Worm (Caenorhabditis elegans) whole organism, L4 larva: Measurements from ENCODE around the gene slcf-1.

ENCODE experiments used
- F26F4.8 ChIP-seq: fragments of 200-800 bp; sonication (Bioruptor generic); conservative IDR thresholded peaks from 2 replicates; pipeline ENCODE4 v1.3.6; 2022; ENCODE audit warnings: missing genetic modification characterization, missing compliant biosample characterization
- F44E2.7 ChIP-seq: fragments of 200-800 bp; sonication (Bioruptor generic); IDR thresholded peaks from 2 replicates; pipeline ENCODE4 v2.1.2; 2022; ENCODE audit warnings: missing genetic modification characterization, missing compliant biosample characterization
- T26A8.4 ChIP-seq: fragments of 200-800 bp; sonication (Bioruptor generic); IDR thresholded peaks from 2 replicates; pipeline ENCODE4 v1.3.6; 2022; ENCODE audit warnings: missing genetic modification characterization, missing compliant biosample characterization
- Y48G9A.11 ChIP-seq: fragments of 200-800 bp; sonication (Bioruptor generic); IDR thresholded peaks from 2 replicates; pipeline ENCODE4 v1.3.6; 2022; ENCODE audit warnings: missing genetic modification reagents, missing genetic modification characterization, missing compliant biosample characterization
- Y5F2A.4 ChIP-seq: fragments of 200-800 bp; sonication (Bioruptor generic); optimal IDR thresholded peaks from 2 replicates; lab custom pipeline; 2018; ENCODE audit warnings: mild to moderate bottlenecking, missing genetic modification characterization, missing compliant biosample characterization
- ZK337.2 ChIP-seq: fragments of 200-800 bp; sonication (Bioruptor generic); IDR thresholded peaks from 2 replicates; pipeline ENCODE4 v1.3.6; 2022; ENCODE audit warnings: missing genetic modification reagents, missing genetic modification characterization, missing compliant biosample characterization
- ZK546.5 ChIP-seq, 2 experiments: sonication (generic microtip); optimal IDR thresholded peaks; 2 replicates each; lab custom pipeline; 2017; ENCODE audit warnings: missing biosample characterization in 2 of 2, missing genetic modification characterization in 2 of 2
- aha-1 ChIP-seq: fragments of 150-350 bp; peaks from one replicate; lab custom pipeline; 2014; ENCODE audit warnings: missing biosample characterization, missing genetic modification characterization
- aly-2 ChIP-seq: sonication (generic microtip); optimal IDR thresholded peaks from 2 replicates; lab custom pipeline; 2018; ENCODE audit warnings: missing biosample characterization, missing genetic modification characterization
- attf-4 ChIP-seq: sonication (generic microtip); optimal IDR thresholded peaks from 3 replicates; lab custom pipeline; 2017; ENCODE audit warnings: missing biosample characterization, missing genetic modification characterization
- ceh-82 ChIP-seq: sonication (generic microtip); optimal IDR thresholded peaks from 2 replicates; lab custom pipeline; 2017; ENCODE audit warnings: missing biosample characterization, missing genetic modification characterization
- cey-2 ChIP-seq: sonication (generic microtip); optimal IDR thresholded peaks from 3 replicates; lab custom pipeline; 2017; ENCODE audit warnings: missing genetic modification characterization, mild to moderate bottlenecking, missing compliant biosample characterization, antibody characterized with exemption, borderline replicate concordance; ENCODE audit not compliant: insufficient read depth
- daf-16 ChIP-seq, 3 experiments: sonication (generic microtip); optimal IDR thresholded peaks; 2 replicates each; lab custom pipeline; 2016 to 2017; ENCODE audit warnings: missing genetic modification characterization in 3 of 3, missing genetic modification reagents in 3 of 3, mild to moderate bottlenecking in 2 of 3, missing compliant biosample characterization in 2 of 3, missing biosample characterization in 1 of 3, moderate library complexity in 1 of 3
- dpl-1 ChIP-seq: fragments of 150-350 bp; optimal IDR thresholded peaks from 2 replicates; lab custom pipeline; 2014; ENCODE audit warnings: missing biosample characterization, missing genetic modification reagents, missing genetic modification characterization
- egl-27 ChIP-seq: sonication (generic microtip); optimal IDR thresholded peaks from 3 replicates; lab custom pipeline; 2017; ENCODE audit warnings: missing biosample characterization, missing genetic modification reagents, missing genetic modification characterization
- fkh-10 ChIP-seq: fragments of 150-350 bp; optimal IDR thresholded peaks from 2 replicates; lab custom pipeline; 2014; ENCODE audit warnings: missing biosample characterization, missing genetic modification reagents, missing genetic modification characterization
- gei-8 ChIP-seq: fragments of 200-800 bp; sonication (Bioruptor generic); optimal IDR thresholded peaks from 2 replicates; lab custom pipeline; 2018; ENCODE audit warnings: mild to moderate bottlenecking, missing genetic modification characterization, missing compliant biosample characterization
- lin-13 ChIP-seq: fragments of 150-350 bp; optimal IDR thresholded peaks from 2 replicates; lab custom pipeline; 2014; ENCODE audit warnings: missing biosample characterization, missing genetic modification reagents, missing genetic modification characterization
- lin-29 ChIP-seq: fragments of 200-800 bp; sonication (Bioruptor generic); IDR thresholded peaks from 2 replicates; pipeline ENCODE4 v1.3.6; 2022; ENCODE audit warnings: missing genetic modification reagents, missing genetic modification characterization, missing compliant biosample characterization
- lin-39 ChIP-seq: fragments of 150-350 bp; optimal IDR thresholded peaks from 2 replicates; lab custom pipeline; 2014; ENCODE audit warnings: missing biosample characterization, missing genetic modification reagents, missing genetic modification characterization
- lir-3 ChIP-seq: sonication (generic microtip); optimal IDR thresholded peaks from 2 replicates; lab custom pipeline; 2016; ENCODE audit warnings: mild to moderate bottlenecking, missing genetic modification characterization, missing compliant biosample characterization
- madf-5 ChIP-seq, 2 experiments: fragments of 200-800 bp; sonication (Bioruptor generic); IDR thresholded peaks; 2 replicates each; pipeline ENCODE4 v1.3.6; 2022; ENCODE audit warnings: missing compliant biosample characterization in 2 of 2, missing genetic modification characterization in 2 of 2
- mep-1 ChIP-seq: fragments of 150-350 bp; sonication (generic microtip); optimal IDR thresholded peaks from 3 replicates; lab custom pipeline; 2014; ENCODE audit warnings: missing biosample characterization, missing genetic modification characterization
- mes-2 ChIP-seq: sonication (generic microtip); optimal IDR thresholded peaks from 2 replicates; lab custom pipeline; 2016; ENCODE audit warnings: missing genotype, mild to moderate bottlenecking, missing genetic modification characterization, missing compliant biosample characterization; ENCODE audit not compliant: poor library complexity, severe bottlenecking
- mxl-2 ChIP-seq: fragments of 200-800 bp; sonication (Bioruptor generic); conservative IDR thresholded peaks from 2 replicates; pipeline ENCODE4 v1.3.6; 2022; ENCODE audit warnings: missing genetic modification reagents, missing genetic modification characterization, missing compliant biosample characterization
- nhr-11 ChIP-seq: fragments of 150-350 bp; optimal IDR thresholded peaks from 2 replicates; lab custom pipeline; 2014; ENCODE audit warnings: missing biosample characterization, missing genetic modification characterization
- nhr-28 ChIP-seq: fragments of 150-350 bp; optimal IDR thresholded peaks from 2 replicates; lab custom pipeline; 2014; ENCODE audit warnings: missing biosample characterization, missing genetic modification characterization
- nhr-48 ChIP-seq: sonication (generic microtip); optimal IDR thresholded peaks from 2 replicates; lab custom pipeline; 2016; ENCODE audit warnings: mild to moderate bottlenecking, missing genetic modification characterization, missing compliant biosample characterization
- php-3 ChIP-seq: fragments of 200-800 bp; sonication (Bioruptor generic); IDR thresholded peaks from 2 replicates; pipeline ENCODE4 v1.3.6; 2022; ENCODE audit warnings: missing genetic modification reagents, missing genetic modification characterization, missing compliant biosample characterization
- set-16 ChIP-seq: fragments of 200-800 bp; sonication (Bioruptor generic); IDR thresholded peaks from 2 replicates; pipeline ENCODE4 v1.3.6; 2022; ENCODE audit warnings: missing genetic modification reagents, missing genetic modification characterization, missing compliant biosample characterization
- snpc-4 ChIP-seq: fragments of 150-350 bp; optimal IDR thresholded peaks from 2 replicates; lab custom pipeline; 2014; ENCODE audit warnings: missing biosample characterization, missing genetic modification characterization
- spr-1 ChIP-seq: sonication (generic microtip); optimal IDR thresholded peaks from 2 replicates; lab custom pipeline; 2016; ENCODE audit warnings: mild to moderate bottlenecking, missing genetic modification characterization, missing compliant biosample characterization
- spr-3 ChIP-seq: fragments of 200-800 bp; sonication (Bioruptor generic); optimal IDR thresholded peaks from 2 replicates; lab custom pipeline; 2018; ENCODE audit warnings: mild to moderate bottlenecking, missing genetic modification characterization, missing compliant biosample characterization
- tag-97 ChIP-seq: fragments of 200-800 bp; sonication (Bioruptor generic); IDR thresholded peaks from 2 replicates; pipeline ENCODE4 v1.3.6; 2022; ENCODE audit warnings: missing genetic modification characterization, missing compliant biosample characterization
- unc-39 ChIP-seq: sonication (generic microtip); optimal IDR thresholded peaks from 2 replicates; lab custom pipeline; 2017; ENCODE audit warnings: missing biosample characterization, missing genetic modification characterization
- zag-1 ChIP-seq: fragments of 150-350 bp; optimal IDR thresholded peaks from 2 replicates; lab custom pipeline; 2014; ENCODE audit warnings: missing biosample characterization, missing genetic modification characterization
- zfp-2 ChIP-seq: sonication (generic microtip); optimal IDR thresholded peaks from 2 replicates; lab custom pipeline; 2016; ENCODE audit warnings: mild to moderate bottlenecking, missing genetic modification characterization, missing compliant biosample characterization

slcf-1 gene

ce11 chrX:10555189-10555964 lies 26.3 kb downstream of the slcf-1 start, which contains the start of gene syd-2 (continued):
- TF ChIP-seq aha-1 (tag; lab: Kevin White, UChicago) (peak; percentile 91), F26F4.8 (no peak), ZK546.5 (tag; optimal IDR thresholded peaks at IDR 0.05; lab: Kevin White, UChicago) (no peak), zfp-2 (tag; lab: Kevin White, UChicago) (no peak), cey-2 (no peak), ZK337.2 (no peak), mxl-2 (GFP tag; lab: Robert Waterston, UW) (no peak), zag-1 (tag; lab: Kevin White, UChicago) (no peak), dpl-1 (peak; percentile 21), unc-39 (tag; lab: Kevin White, UChicago) (no peak), aly-2 (tag; lab: Kevin White, UChicago) (no peak), attf-4 (tag; lab: Kevin White, UChicago) (no peak), lin-13 (GFP tag; lab: Kevin White, UChicago) (no peak), madf-5 (GFP tag; IDR thresholded peaks at IDR 0.05; lab: Robert Waterston, UW) (no peak), fkh-10 (GFP tag; lab: Kevin White, UChicago) (peak; percentile 85), Y5F2A.4 (GFP tag; lab: Kevin White, UChicago) (no peak), Y48G9A.11 (GFP tag; lab: Robert Waterston, UW) (no peak), mep-1 (peak; percentile 89), lin-39 (tag; lab: Kevin White, UChicago) (no peak), snpc-4 (tag; lab: Kevin White, UChicago) (no peak), ceh-82 (tag; lab: Kevin White, UChicago) (no peak), nhr-48 (peak; percentile 49), daf-16 (GFP tag; optimal IDR thresholded peaks at IDR 0.05; lab: Kevin White, UChicago) (peak in 1 of 2 experiments; percentile 46), daf-16 (tag; optimal IDR thresholded peaks at IDR 0.05; lab: Kevin White, UChicago) (peak; percentile 56), nhr-11 (tag; lab: Kevin White, UChicago) (peak; percentile 57), nhr-28 (tag; lab: Kevin White, UChicago) (peak; percentile 72), lin-29 (no peak), F44E2.7 (GFP tag; lab: Robert Waterston, UW) (no peak), gei-8 (GFP tag; lab: Kevin White, UChicago) (no peak), tag-97 (GFP tag; lab: Robert Waterston, UW) (no peak), lir-3 (tag; lab: Kevin White, UChicago) (no peak), set-16 (GFP tag; lab: Robert Waterston, UW) (peak; percentile 78), spr-3 (no peak), spr-1 (tag; lab: Kevin White, UChicago) (peak; percentile 36), T26A8.4 (GFP tag; lab: Robert Waterston, UW) (0 out of 2 replicates have a peak, but pooled peaks have one; percentile 56), php-3 (GFP tag; lab: Robert Waterston, UW) (no peak)
- TF ChIP-seq, all 104 proteins: peak for 37

- TF ChIP-seq spr-1 (tag; lab: Kevin White, UChicago) (no peak), egl-27 (no peak), aha-1 (tag; lab: Kevin White, UChicago) (peak; percentile 94)
- TF ChIP-seq, all 104 proteins: peak for 1
Measured at ce11 chrX:10556764-10557163, 27.7 kb downstream of the slcf-1 start.

ce11 chrX:10559203-10559602 lies 30.1 kb downstream of the slcf-1 start, which contains the start of gene F59F5.7:
F59F5.7 (plus strand) TSS chrX:10559503.
- TF ChIP-seq mes-2 (tag; lab: Kevin White, UChicago) (no peak), aha-1 (tag; lab: Kevin White, UChicago) (peak; percentile 62)
- TF ChIP-seq, all 104 proteins: peak for 1
